Fruit fly (Drosophila melanogaster) whole organism, prepupa: ENCODE results near the gene CG9240.
A peak's percentile ranks its signal among the peaks of the same experiment; 100 is the strongest.

Experiments
- Blimp-1 ChIP-seq: fragments of 200-800 bp; sonication (Bioruptor generic); optimal IDR thresholded peaks from 3 replicates; lab custom pipeline; 2017; ENCODE audit warnings: missing biosample characterization, missing genetic modification characterization, mild to moderate bottlenecking, moderate library complexity, missing genetic modification reagents
- CG10669 ChIP-seq: fragments of 200-800 bp; sonication (Bioruptor generic); optimal IDR thresholded peaks from 3 replicates; lab custom pipeline; 2018; ENCODE audit warnings: missing biosample characterization, mild to moderate bottlenecking, missing genetic modification characterization, moderate library complexity
- CG11294 ChIP-seq: fragments of 200-800 bp; sonication (Bioruptor generic); IDR thresholded peaks from 2 replicates; pipeline ENCODE4 v1.3.6; 2022; ENCODE audit warnings: missing biosample characterization, missing genetic modification characterization
- CG11762 ChIP-seq: fragments of 200-800 bp; sonication (Bioruptor generic); optimal IDR thresholded peaks from 3 replicates; lab custom pipeline; 2016; ENCODE audit warnings: missing biosample characterization, missing genetic modification characterization; ENCODE audit not compliant: insufficient read depth
- CG11902 ChIP-seq: fragments of 200-800 bp; sonication (Bioruptor generic); optimal IDR thresholded peaks from 3 replicates; lab custom pipeline; 2016; ENCODE audit warnings: missing biosample characterization, missing genetic modification characterization
- CG15336 ChIP-seq: fragments of 200-800 bp; sonication (Bioruptor generic); IDR thresholded peaks from 2 replicates; pipeline ENCODE4 v1.3.6; 2022; ENCODE audit warnings: missing biosample characterization, missing genetic modification characterization
- CG1621 ChIP-seq: fragments of 200-800 bp; sonication (Bioruptor generic); optimal IDR thresholded peaks from 3 replicates; lab custom pipeline; 2018; ENCODE audit warnings: missing biosample characterization, mild to moderate bottlenecking, missing genetic modification characterization
- CG31627 ChIP-seq: fragments of 200-800 bp; sonication (Bioruptor generic); optimal IDR thresholded peaks from 3 replicates; lab custom pipeline; 2016; ENCODE audit warnings: missing biosample characterization, missing genetic modification characterization
- CG32006 ChIP-seq: fragments of 200-800 bp; sonication (Bioruptor generic); optimal IDR thresholded peaks from 3 replicates; lab custom pipeline; 2017; ENCODE audit warnings: missing biosample characterization, mild to moderate bottlenecking, missing genetic modification characterization
- CG34406 ChIP-seq: fragments of 200-800 bp; sonication (Bioruptor generic); optimal IDR thresholded peaks from 3 replicates; lab custom pipeline; 2016; ENCODE audit warnings: missing biosample characterization, missing genetic modification characterization
- CG4318 ChIP-seq: fragments of 200-800 bp; sonication (Bioruptor generic); optimal IDR thresholded peaks from 3 replicates; lab custom pipeline; 2017; ENCODE audit warnings: missing biosample characterization, mild to moderate bottlenecking, missing genetic modification characterization
- CG6276 ChIP-seq: fragments of 200-800 bp; sonication (Bioruptor generic); optimal IDR thresholded peaks from 2 replicates; lab custom pipeline; 2017; ENCODE audit warnings: missing biosample characterization, mild to moderate bottlenecking, missing genetic modification characterization
- CG6792 ChIP-seq: fragments of 200-800 bp; sonication (Bioruptor generic); optimal IDR thresholded peaks from 3 replicates; lab custom pipeline; 2016; ENCODE audit warnings: missing biosample characterization, missing genetic modification characterization
- CG6808 ChIP-seq: fragments of 200-800 bp; sonication (Bioruptor generic); optimal IDR thresholded peaks from 3 replicates; lab custom pipeline; 2017; ENCODE audit warnings: missing biosample characterization, missing genetic modification characterization, mild to moderate bottlenecking, moderate library complexity, missing genetic modification reagents
- CG7368 ChIP-seq: fragments of 200-800 bp; sonication (Bioruptor generic); optimal IDR thresholded peaks from 3 replicates; lab custom pipeline; 2016; ENCODE audit warnings: missing biosample characterization, missing genetic modification characterization
- CG8119 ChIP-seq: fragments of 200-800 bp; sonication (Bioruptor generic); IDR thresholded peaks from 3 replicates; pipeline ENCODE4 v1.3.6; 2022; ENCODE audit warnings: missing biosample characterization, missing genetic modification characterization
- CG8632 ChIP-seq: fragments of 200-800 bp; sonication (Bioruptor generic); optimal IDR thresholded peaks from 3 replicates; lab custom pipeline; 2016; ENCODE audit warnings: missing biosample characterization, missing genetic modification characterization
- Eip75B ChIP-seq: fragments of 200-800 bp; sonication (Bioruptor generic); optimal IDR thresholded peaks from 3 replicates; lab custom pipeline; 2016; ENCODE audit warnings: missing biosample characterization, missing genetic modification characterization
- Eip78C ChIP-seq: fragments of 200-800 bp; sonication (Bioruptor generic); peaks from one replicate; lab custom pipeline; 2016; ENCODE audit warnings: missing biosample characterization, missing genetic modification characterization
- Eip93F ChIP-seq: fragments of 200-800 bp; sonication (Bioruptor generic); optimal IDR thresholded peaks from 2 replicates; lab custom pipeline; 2016; ENCODE audit warnings: missing biosample characterization, mild to moderate bottlenecking, missing genetic modification characterization
- Gug ChIP-seq: fragments of 200-800 bp; sonication (Bioruptor generic); IDR thresholded peaks from 2 replicates; pipeline ENCODE4 v1.3.6; 2022; ENCODE audit warnings: missing biosample characterization, missing genetic modification characterization
- Hr39 ChIP-seq: fragments of 200-800 bp; sonication (Bioruptor generic); optimal IDR thresholded peaks from 2 replicates; lab custom pipeline; 2016; ENCODE audit warnings: missing biosample characterization, missing genetic modification characterization
- Hr4 ChIP-seq: fragments of 200-800 bp; sonication (Bioruptor generic); optimal IDR thresholded peaks from 3 replicates; lab custom pipeline; 2016; ENCODE audit warnings: missing biosample characterization, missing genetic modification characterization
- Lpt ChIP-seq: fragments of 200-800 bp; sonication (Bioruptor generic); optimal IDR thresholded peaks from 3 replicates; lab custom pipeline; 2016; ENCODE audit warnings: missing biosample characterization, missing genetic modification characterization
- Met ChIP-seq: fragments of 200-800 bp; sonication (Bioruptor generic); optimal IDR thresholded peaks from 3 replicates; lab custom pipeline; 2016; ENCODE audit warnings: missing biosample characterization, missing genetic modification characterization
- OdsH ChIP-seq: fragments of 200-800 bp; sonication (Bioruptor generic); optimal IDR thresholded peaks from 3 replicates; lab custom pipeline; 2016; ENCODE audit warnings: missing biosample characterization, missing genetic modification characterization
- Smox ChIP-seq: fragments of 200-800 bp; sonication (Bioruptor generic); optimal IDR thresholded peaks from 3 replicates; lab custom pipeline; 2016; ENCODE audit warnings: missing biosample characterization, missing genetic modification characterization
- Sox102F ChIP-seq: fragments of 200-800 bp; sonication (Bioruptor generic); optimal IDR thresholded peaks from 2 replicates; lab custom pipeline; 2016; ENCODE audit warnings: missing biosample characterization, mild to moderate bottlenecking, missing genetic modification characterization
- Sox14 ChIP-seq: fragments of 200-800 bp; sonication (Bioruptor generic); optimal IDR thresholded peaks from 3 replicates; lab custom pipeline; 2016; ENCODE audit warnings: missing biosample characterization, missing genetic modification characterization
- Sox15 ChIP-seq: fragments of 200-800 bp; sonication (Bioruptor generic); optimal IDR thresholded peaks from 3 replicates; lab custom pipeline; 2016; ENCODE audit warnings: missing biosample characterization, missing genetic modification characterization
- achi ChIP-seq: fragments of 200-800 bp; sonication (Bioruptor generic); optimal IDR thresholded peaks from 3 replicates; lab custom pipeline; 2016; ENCODE audit warnings: missing biosample characterization, missing genetic modification characterization
- acj6 ChIP-seq: fragments of 200-800 bp; sonication (Bioruptor generic); optimal IDR thresholded peaks from 3 replicates; lab custom pipeline; 2016; ENCODE audit warnings: missing biosample characterization, missing genetic modification characterization
- cyc ChIP-seq: fragments of 200-800 bp; sonication (Bioruptor generic); optimal IDR thresholded peaks from 3 replicates; lab custom pipeline; 2016; ENCODE audit warnings: missing biosample characterization, missing genetic modification characterization
- dac ChIP-seq: fragments of 200-800 bp; sonication (Bioruptor generic); optimal IDR thresholded peaks from 2 replicates; lab custom pipeline; 2017; ENCODE audit warnings: missing biosample characterization, mild to moderate bottlenecking, missing genetic modification characterization
- dsx ChIP-seq: fragments of 200-800 bp; optimal IDR thresholded peaks from 3 replicates; lab custom pipeline; 2019; ENCODE audit warnings: missing biosample characterization, mild to moderate bottlenecking, missing genetic modification characterization, moderate library complexity; ENCODE audit not compliant: poor library complexity, severe bottlenecking
- eg ChIP-seq: fragments of 200-800 bp; sonication (Bioruptor generic); IDR thresholded peaks from 3 replicates; pipeline ENCODE4 v1.3.6; 2022; ENCODE audit warnings: missing biosample characterization, missing genetic modification characterization
- esn ChIP-seq: fragments of 200-800 bp; sonication (Bioruptor generic); optimal IDR thresholded peaks from 2 replicates; lab custom pipeline; 2016; ENCODE audit warnings: missing biosample characterization, mild to moderate bottlenecking, missing genetic modification characterization, moderate library complexity
- fd59A ChIP-seq: fragments of 200-800 bp; sonication (Bioruptor generic); optimal IDR thresholded peaks from 2 replicates; lab custom pipeline; 2017; ENCODE audit warnings: missing biosample characterization, mild to moderate bottlenecking, missing genetic modification characterization, missing genetic modification reagents
- fd85E ChIP-seq: fragments of 200-800 bp; sonication (Bioruptor generic); optimal IDR thresholded peaks from 3 replicates; lab custom pipeline; 2016; ENCODE audit warnings: missing biosample characterization, missing genetic modification characterization
- lz ChIP-seq: fragments of 200-800 bp; sonication (Bioruptor generic); optimal IDR thresholded peaks from 3 replicates; lab custom pipeline; 2016; ENCODE audit warnings: missing biosample characterization, missing genetic modification characterization
- net ChIP-seq: fragments of 200-800 bp; sonication (Bioruptor generic); optimal IDR thresholded peaks from 3 replicates; lab custom pipeline; 2016; ENCODE audit warnings: missing biosample characterization, missing genetic modification characterization
- pdm3 ChIP-seq: fragments of 200-800 bp; sonication (Bioruptor generic); optimal IDR thresholded peaks from 3 replicates; lab custom pipeline; 2016; ENCODE audit warnings: missing biosample characterization, missing genetic modification characterization
- spab ChIP-seq: fragments of 200-800 bp; sonication (Bioruptor generic); optimal IDR thresholded peaks from 2 replicates; lab custom pipeline; 2017; ENCODE audit warnings: missing biosample characterization, mild to moderate bottlenecking, missing genetic modification characterization, missing genetic modification reagents
- svp ChIP-seq: fragments of 200-800 bp; sonication (Bioruptor generic); peaks from one replicate; lab custom pipeline; 2016; ENCODE audit warnings: missing biosample characterization, missing genetic modification characterization
- topi ChIP-seq: fragments of 200-800 bp; sonication (Bioruptor generic); optimal IDR thresholded peaks from 3 replicates; lab custom pipeline; 2016; ENCODE audit warnings: missing biosample characterization, missing genetic modification characterization
- vri ChIP-seq: fragments of 200-800 bp; sonication (Bioruptor generic); optimal IDR thresholded peaks from 3 replicates; lab custom pipeline; 2016; ENCODE audit warnings: missing biosample characterization, mild to moderate bottlenecking, missing genetic modification characterization

The CG9240 gene

dm6 chrX:15675294-15675693 lies 25.8 kb downstream of the CG9240 start, which contains the start of gene CG12708 (continued):
- TF ChIP-seq Hr39 (GFP tag; lab: Kevin White, UChicago) = no peak
- no peak for TF ChIP-seq CG7368 (GFP tag; lab: Kevin White, UChicago)
- TF ChIP-seq CG11762 (GFP tag; lab: Kevin White, UChicago) = no peak
- TF ChIP-seq CG4318 (GFP tag; lab: Kevin White, UChicago) = no peak
- peak; percentile 73 for TF ChIP-seq Eip78C
- TF ChIP-seq CG1621 = peak; percentile 26
- peak; percentile 24 for TF ChIP-seq esn (GFP tag; lab: Kevin White, UChicago)
- no peak for TF ChIP-seq Eip93F (GFP tag; lab: Kevin White, UChicago)
- no peak for TF ChIP-seq Blimp-1 (GFP tag; lab: Kevin White, UChicago)
- no peak for TF ChIP-seq CG6792 (GFP tag; lab: Kevin White, UChicago)
- TF ChIP-seq Lpt (GFP tag; lab: Kevin White, UChicago) = no peak
- TF ChIP-seq fd85E (GFP tag; lab: Kevin White, UChicago) = no peak
- peak; percentile 6 for TF ChIP-seq Sox14
- no peak for TF ChIP-seq OdsH (GFP tag; lab: Kevin White, UChicago)
- no peak for TF ChIP-seq Sox15 (GFP tag; lab: Kevin White, UChicago)

dm6 chrX:15674337-15674736 lies 26.7 kb downstream of the CG9240 start:
- TF ChIP-seq svp (GFP tag; lab: Kevin White, UChicago) = peak; percentile 61
- TF ChIP-seq Eip78C = peak; percentile 4
- no peak for TF ChIP-seq spab

- TF ChIP-seq achi (peak; percentile 74), Gug (GFP tag; lab: Robert Waterston, UW) (0 out of 2 replicates have a peak, but pooled peaks have one; percentile 23), Smox (peak; percentile 72), eg (GFP tag; lab: Robert Waterston, UW) (peak; percentile 51; the same call in 1 of the 3 replicates), CG34406 (peak; percentile 81), CG11902 (GFP tag; lab: Kevin White, UChicago) (peak; percentile 53), net (GFP tag; lab: Kevin White, UChicago) (peak; percentile 68), CG8632 (peak; percentile 75), fd59A (GFP tag; lab: Kevin White, UChicago) (peak; percentile 60), cyc (GFP tag; lab: Kevin White, UChicago) (peak; percentile 60), Hr4 (peak; percentile 48), CG6792 (GFP tag; lab: Kevin White, UChicago) (peak; percentile 76), Sox102F (GFP tag; lab: Kevin White, UChicago) (peak; percentile 49), acj6 (GFP tag; lab: Kevin White, UChicago) (peak; percentile 71), Hr39 (GFP tag; lab: Kevin White, UChicago) (peak; percentile 43), CG15336 (GFP tag; lab: Robert Waterston, UW) (peak; percentile 70), Lpt (GFP tag; lab: Kevin White, UChicago) (peak; percentile 55), CG11294 (GFP tag; lab: Robert Waterston, UW) (no peak), CG8119 (GFP tag; lab: Robert Waterston, UW) (peak; percentile 73), fd85E (GFP tag; lab: Kevin White, UChicago) (no peak), lz (GFP tag; lab: Kevin White, UChicago) (peak; percentile 64), vri (GFP tag; lab: Kevin White, UChicago) (peak; percentile 32), CG31627 (GFP tag; lab: Kevin White, UChicago) (peak; percentile 39), CG6808 (GFP tag; lab: Kevin White, UChicago) (peak; percentile 80), esn (GFP tag; lab: Kevin White, UChicago) (peak; percentile 80), CG11762 (GFP tag; lab: Kevin White, UChicago) (peak; percentile 60), topi (GFP tag; lab: Kevin White, UChicago) (peak; percentile 75), OdsH (GFP tag; lab: Kevin White, UChicago) (peak; percentile 78), Eip78C (peak; percentile 92), Eip75B (GFP tag; lab: Kevin White, UChicago) (peak; percentile 64), dac (GFP tag; lab: Kevin White, UChicago) (no peak), Met (GFP tag; lab: Kevin White, UChicago) (peak; percentile 76), CG6276 (GFP tag; lab: Kevin White, UChicago) (peak; percentile 39), Eip93F (GFP tag; lab: Kevin White, UChicago) (no peak), CG32006 (GFP tag; lab: Kevin White, UChicago) (peak; percentile 70), CG10669 (GFP tag; lab: Kevin White, UChicago) (peak; percentile 76), spab (peak; percentile 67), pdm3 (GFP tag; lab: Kevin White, UChicago) (peak; percentile 57), Sox14 (peak; percentile 43), dsx (peak; percentile 86)
These were observed 30.0 kb downstream of the CG9240 start, which contains the start of gene CG15646 for dm6 chrX:15671026-15671563. TSS of gene CG15646 (minus strand) at chrX:15671029.
